Worm (Caenorhabditis elegans): ENCODE measurements around the gene Y43F8B.11.

Gene Y43F8B.11

ce11 chrV:19432030-19432429, 38.5 kb upstream of the Y43F8B.11 start:
- TF ChIP-seq nhr-25 (tag; optimal IDR thresholded peaks at IDR 0.05) (no peak), nhr-129 (tag; optimal IDR thresholded peaks at IDR 0.05) (peak; percentile 25)

DNA sequence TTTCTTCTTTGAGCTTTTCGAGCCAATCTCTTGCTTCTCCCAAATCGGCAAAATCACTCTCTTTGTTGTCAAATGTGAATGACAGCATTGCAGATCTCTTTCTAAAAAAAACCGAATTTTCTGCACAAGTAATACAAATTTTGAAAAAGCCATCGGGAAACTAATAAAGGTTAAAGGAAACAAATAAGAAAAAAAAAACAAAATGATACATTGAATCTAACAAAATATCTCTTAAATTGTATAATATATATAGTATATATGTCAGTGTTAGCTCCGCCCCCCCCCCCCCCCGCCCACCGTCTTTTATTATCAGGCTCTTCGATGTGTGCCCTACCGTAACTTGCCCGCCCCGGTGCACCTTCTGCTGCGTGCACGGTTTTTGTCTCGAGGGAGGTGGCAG, 37.5 kb upstream of the Y43F8B.11 start, which contains the start of gene C25F9.11:
Gene C25F9.11 (minus strand): TSS at position 101 of the 400 bp plus-strand sequence.
- TF ChIP-seq gmeb-1 (tag; optimal IDR thresholded peaks at IDR 0.05) (no peak), ztf-11 (tag; optimal IDR thresholded peaks at IDR 0.05) (no peak), skn-1 (tag; optimal IDR thresholded peaks at IDR 0.05) (no peak), C34F6.9 (tag; optimal IDR thresholded peaks at IDR 0.05) (no peak), mdl-1 (tag; optimal IDR thresholded peaks at IDR 0.05) (no peak), Y55F3AM.14 (GFP tag; optimal IDR thresholded peaks at IDR 0.05) (no peak), nhr-77 (tag; optimal IDR thresholded peaks at IDR 0.05) (no peak), sma-3 (GFP tag; optimal IDR thresholded peaks at IDR 0.05) (no peak), unc-55 (GFP tag; optimal IDR thresholded peaks at IDR 0.05) (no peak), ZK546.5 (tag; optimal IDR thresholded peaks at IDR 0.05) (no peak), lin-11 (tag; optimal IDR thresholded peaks at IDR 0.05) (no peak), fos-1 (tag; optimal IDR thresholded peaks at IDR 0.05) (no peak), sma-9 (GFP tag; optimal IDR thresholded peaks at IDR 0.05) (no peak), sma-9 (tag; optimal IDR thresholded peaks at IDR 0.05) (no peak)

ce11 chrV:19433806-19434437, 36.6 kb upstream of the Y43F8B.11 start, which contains the start of gene C25F9.16:
Gene C25F9.16, plus strand, starts transcription at chrV:19434387.
- TF ChIP-seq fos-1 (tag; optimal IDR thresholded peaks at IDR 0.05), result peak; percentile 10
- no peak for TF ChIP-seq alr-1 (tag; optimal IDR thresholded peaks at IDR 0.05)

- TF ChIP-seq fos-1 (tag; optimal IDR thresholded peaks at IDR 0.05), result peak; percentile 49
- TF ChIP-seq nhr-12 (tag; optimal IDR thresholded peaks at IDR 0.05), result no peak
Observed at ce11 chrV:19436307-19436706, 34.2 kb upstream of the Y43F8B.11 start, which contains the start of gene C25F9.14. Gene C25F9.14, plus strand, starts transcription at chrV:19436484.

DNA sequence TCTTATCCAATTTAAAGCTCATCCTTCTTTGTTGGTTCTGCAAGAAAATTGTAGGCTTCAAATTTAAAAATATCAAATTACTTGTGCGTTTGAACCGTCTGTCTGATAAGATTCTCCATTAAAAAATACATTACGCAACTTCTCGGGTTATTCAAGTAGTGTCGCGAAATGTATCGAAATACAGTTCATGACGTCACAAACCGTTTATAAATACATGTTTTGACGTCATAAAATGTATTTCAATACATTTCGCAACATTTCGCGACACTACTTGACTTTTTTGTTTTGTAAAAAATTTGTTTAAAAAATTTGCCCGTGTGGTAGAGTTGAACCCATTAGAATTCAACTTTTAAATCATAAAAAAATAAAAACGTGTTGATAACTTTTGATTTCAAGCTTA, 26.9 kb upstream of the Y43F8B.11 start:
- TF ChIP-seq crh-2 (tag; optimal IDR thresholded peaks at IDR 0.05) (no peak), ztf-4 (tag; optimal IDR thresholded peaks at IDR 0.05) (no peak), sem-4 (tag; optimal IDR thresholded peaks at IDR 0.05) (no peak), mdl-1 (tag; optimal IDR thresholded peaks at IDR 0.05) (no peak), ceh-16 (tag; optimal IDR thresholded peaks at IDR 0.05) (no peak), aly-2 (tag; optimal IDR thresholded peaks at IDR 0.05) (no peak), sma-9 (GFP tag; optimal IDR thresholded peaks at IDR 0.05) (no peak), sma-9 (tag; optimal IDR thresholded peaks at IDR 0.05) (no peak), nhr-12 (tag; optimal IDR thresholded peaks at IDR 0.05) (no peak), zag-1 (tag; optimal IDR thresholded peaks at IDR 0.05) (no peak), F13H6.1 (tag; optimal IDR thresholded peaks at IDR 0.05) (no peak), alr-1 (tag; optimal IDR thresholded peaks at IDR 0.05) (no peak), unc-62 (GFP tag; optimal IDR thresholded peaks at IDR 0.05) (no peak), elt-1 (tag; optimal IDR thresholded peaks at IDR 0.05) (no peak), nhr-6 (tag; optimal IDR thresholded peaks at IDR 0.05) (no peak), nhr-25 (tag; optimal IDR thresholded peaks at IDR 0.05) (no peak), egl-27 (tag; optimal IDR thresholded peaks at IDR 0.05) (no peak), mab-5 (tag; optimal IDR thresholded peaks at IDR 0.05) (no peak)

- no peak for TF ChIP-seq ama-1 (optimal IDR thresholded peaks at IDR 0.05)
- TF ChIP-seq sma-9 (GFP tag; optimal IDR thresholded peaks at IDR 0.05), result peak; percentile 34
- TF ChIP-seq sma-9 (tag; optimal IDR thresholded peaks at IDR 0.05), result no peak
- peak; percentile 52 for TF ChIP-seq fos-1 (tag; optimal IDR thresholded peaks at IDR 0.05)
Observed at ce11 chrV:19445442-19445841, 25.0 kb upstream of the Y43F8B.11 start, which contains the start of gene M04C3.1. Gene M04C3.1, minus strand, starts transcription at chrV:19445605.

DNA sequence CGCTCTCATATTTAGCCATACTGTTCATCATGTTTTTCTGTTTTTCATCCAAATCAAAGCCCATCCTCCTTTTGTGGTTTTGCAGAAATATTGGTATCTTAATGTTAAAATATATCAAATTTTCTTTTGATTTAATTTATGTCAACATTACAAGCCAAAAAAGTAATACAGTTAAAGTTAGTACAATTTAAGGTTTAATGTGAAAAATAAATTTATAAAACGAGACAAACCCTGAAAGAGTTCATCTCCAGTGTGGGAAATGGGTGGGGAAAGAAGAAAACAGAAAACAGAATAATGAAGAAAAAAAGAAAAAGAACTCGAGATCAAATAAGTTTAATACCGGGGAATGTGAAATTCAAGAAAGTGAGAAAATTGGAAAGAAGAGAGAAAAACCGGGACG, 21.7 kb upstream of the Y43F8B.11 start, which contains the start of gene M04C3.2:
Gene M04C3.2 (minus strand): TSS at position 101 of the 400 bp plus-strand sequence.
- TF ChIP-seq mab-5 (tag; optimal IDR thresholded peaks at IDR 0.05) (no peak), sem-4 (tag; optimal IDR thresholded peaks at IDR 0.05) (no peak), Y55F3AM.14 (GFP tag; optimal IDR thresholded peaks at IDR 0.05) (no peak), ztf-4 (tag; optimal IDR thresholded peaks at IDR 0.05) (no peak), F13H6.1 (tag; optimal IDR thresholded peaks at IDR 0.05) (no peak), R02D3.7 (tag; optimal IDR thresholded peaks at IDR 0.05) (no peak), egl-27 (tag; optimal IDR thresholded peaks at IDR 0.05) (no peak), nhr-129 (tag; optimal IDR thresholded peaks at IDR 0.05) (no peak), ztf-11 (tag; optimal IDR thresholded peaks at IDR 0.05) (no peak), elt-3 (tag; optimal IDR thresholded peaks at IDR 0.05) (no peak), alr-1 (tag; optimal IDR thresholded peaks at IDR 0.05) (no peak), sma-3 (GFP tag; optimal IDR thresholded peaks at IDR 0.05) (no peak), zag-1 (tag; optimal IDR thresholded peaks at IDR 0.05) (no peak), nhr-23 (tag; optimal IDR thresholded peaks at IDR 0.05) (no peak), gmeb-1 (tag; optimal IDR thresholded peaks at IDR 0.05) (no peak), ztf-1 (GFP tag; conservative IDR thresholded peaks at IDR 0.05) (no peak), lin-39 (tag; optimal IDR thresholded peaks at IDR 0.05) (no peak), C34F6.9 (tag; optimal IDR thresholded peaks at IDR 0.05) (no peak), mbf-1 (tag; optimal IDR thresholded peaks at IDR 0.05) (no peak), unc-62 (GFP tag; optimal IDR thresholded peaks at IDR 0.05) (no peak)
